Worm (Caenorhabditis elegans): ENCODE data around the gene nhr-120.

DNA sequence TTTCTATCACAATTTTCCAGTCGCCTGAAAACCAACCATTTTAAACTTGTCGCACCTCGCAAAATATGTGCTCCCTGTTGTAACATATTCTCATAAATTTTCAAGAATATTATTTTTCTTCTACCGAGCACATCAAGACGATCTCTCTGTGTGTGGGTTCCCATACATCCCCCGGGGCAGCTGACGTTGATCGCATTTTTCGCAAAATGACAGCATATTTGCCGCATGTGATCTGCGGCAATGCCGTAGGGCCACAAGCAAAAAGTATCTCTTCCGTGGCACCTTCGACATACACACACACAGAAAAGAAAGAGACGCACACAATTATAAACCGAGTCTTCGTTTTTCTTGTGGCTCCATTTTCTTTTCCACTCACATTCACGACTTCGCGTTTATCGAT lies 48.7 kb downstream of the nhr-120 start:
- no peak for TF ChIP-seq jun-1 (tag; optimal IDR thresholded peaks at IDR 0.05)
- no peak for TF ChIP-seq egl-13 (tag; optimal IDR thresholded peaks at IDR 0.05)
- no peak for TF ChIP-seq nhr-237 (tag; optimal IDR thresholded peaks at IDR 0.05)
- TF ChIP-seq alr-1 (tag; optimal IDR thresholded peaks at IDR 0.05; ENCODE audit: borderline replicate concordance): no peak
- no peak for TF ChIP-seq ama-1 (optimal IDR thresholded peaks at IDR 0.05)
- TF ChIP-seq snpc-4 (tag; optimal IDR thresholded peaks at IDR 0.05): no peak
- TF ChIP-seq pqm-1 (tag; optimal IDR thresholded peaks at IDR 0.05): no peak
- TF ChIP-seq ceh-8 (GFP tag; optimal IDR thresholded peaks at IDR 0.05): no peak
- TF ChIP-seq nhr-76 (tag; optimal IDR thresholded peaks at IDR 0.05): no peak
- TF ChIP-seq tbx-2 (tag; optimal IDR thresholded peaks at IDR 0.05): no peak
- TF ChIP-seq lin-15B (tag; optimal IDR thresholded peaks at IDR 0.05): no peak
- TF ChIP-seq unc-62 (GFP tag; optimal IDR thresholded peaks at IDR 0.05): no peak
